In genomic region chr3L:5869614-5870204, dm6 we compare ENCODE assay signal across 1 fruit fly cellular context.
A peak's percentile ranks its signal among the peaks of the same experiment; 100 is the strongest.
TF ChIP-seq lines count a peak whose summit lies in the region.

No protein-coding gene starts in this region.

TF ChIP-seq in whole organism, embryonic, 481 proteins besides CTCF, POLR2A, EP300 and RAD21 (continued from another document and continues in another):
- TF ChIP-seq CG11456 (GFP tag; IDR thresholded peaks at IDR 0.05; lab: Robert Waterston, UW) (peak; percentile 97), ato (GFP tag; IDR thresholded peaks at IDR 0.05; lab: Robert Waterston, UW; ENCODE audit: partially characterized antibody) (0 out of 2 replicates have a peak, but pooled peaks have one; percentile 43), CG34422 (GFP tag; IDR thresholded peaks at IDR 0.05; lab: Robert Waterston, UW) (peak; percentile 54; the same call in 1 of the 3 replicates), Tbp (GFP tag; optimal IDR thresholded peaks at IDR 0.05; lab: Kevin White, UChicago) (no peak), CG9609 (GFP tag; optimal IDR thresholded peaks at IDR 0.05; lab: Kevin White, UChicago) (peak; percentile 26), CG17568 (GFP tag; optimal IDR thresholded peaks at IDR 0.05; lab: Kevin White, UChicago) (no peak), CG30403 (GFP tag; optimal IDR thresholded peaks at IDR 0.05; lab: Kevin White, UChicago) (peak; percentile 56), CG8359 (GFP tag; optimal IDR thresholded peaks at IDR 0.05; lab: Kevin White, UChicago; ENCODE audit: borderline replicate concordance) (no peak), prd (optimal IDR thresholded peaks at IDR 0.05; lab: Kevin White, UChicago) (no peak), prd (GFP tag; IDR thresholded peaks at IDR 0.05; lab: Robert Waterston, UW) (peak; percentile 81), ham (GFP tag; IDR thresholded peaks at IDR 0.05; lab: Robert Waterston, UW) (no peak), phol (tag; optimal IDR thresholded peaks at IDR 0.05; lab: Kevin White, UChicago) (peak; percentile 68), CG11085 (GFP tag; IDR thresholded peaks at IDR 0.05; lab: Robert Waterston, UW) (peak; percentile 81), CG9817 (tag; optimal IDR thresholded peaks at IDR 0.05; lab: Kevin White, UChicago) (peak; percentile 61), CG4707 (GFP tag; optimal IDR thresholded peaks at IDR 0.05; lab: Kevin White, UChicago) (no peak), z (GFP tag; IDR thresholded peaks at IDR 0.05; lab: Robert Waterston, UW) (no peak), jumu (GFP tag; optimal IDR thresholded peaks at IDR 0.05; lab: Kevin White, UChicago) (no peak), CG12299 (tag; optimal IDR thresholded peaks at IDR 0.05; lab: Kevin White, UChicago) (no peak), CG3163 (GFP tag; optimal IDR thresholded peaks at IDR 0.05; lab: Kevin White, UChicago) (peak; percentile 37), pan (optimal IDR thresholded peaks at IDR 0.05; lab: Kevin White, UChicago) (no peak), pan (GFP tag; optimal IDR thresholded peaks at IDR 0.05 in 1 of 2, IDR thresholded peaks at IDR 0.05 in 1 of 2) (peak in 1 of 2 experiments; percentile 75), psq (GFP tag; optimal IDR thresholded peaks at IDR 0.05; lab: Kevin White, UChicago) (no peak), BtbVII (GFP tag; optimal IDR thresholded peaks at IDR 0.05; lab: Kevin White, UChicago) (peak; percentile 35), CkIIα-i1 (GFP tag; IDR thresholded peaks at IDR 0.05; lab: Robert Waterston, UW) (no peak), Scr (GFP tag; IDR thresholded peaks at IDR 0.05; lab: Robert Waterston, UW; ENCODE audit: partially characterized antibody) (peak; percentile 23; the same call in 1 of the 2 replicates), C15 (GFP tag; IDR thresholded peaks at IDR 0.05; lab: Robert Waterston, UW) (no peak), ftz-f1 (GFP tag; optimal IDR thresholded peaks at IDR 0.05; lab: Kevin White, UChicago) (peak; percentile 49), crp (GFP tag; optimal IDR thresholded peaks at IDR 0.05; lab: Kevin White, UChicago) (no peak), Side (GFP tag; optimal IDR thresholded peaks at IDR 0.05; lab: Kevin White, UChicago) (no peak), Lim3 (GFP tag; IDR thresholded peaks at IDR 0.05; lab: Robert Waterston, UW) (no peak), CG4730 (GFP tag; IDR thresholded peaks at IDR 0.05; lab: Robert Waterston, UW) (peak; percentile 71), vnd (GFP tag; IDR thresholded peaks at IDR 0.05; lab: Robert Waterston, UW; ENCODE audit: partially characterized antibody) (no peak), Rfx (GFP tag; IDR thresholded peaks at IDR 0.05; lab: Robert Waterston, UW) (peak; percentile 94), CG7963 (GFP tag; IDR thresholded peaks at IDR 0.05; lab: Robert Waterston, UW; ENCODE audit: partially characterized antibody) (no peak), sima (GFP tag; optimal IDR thresholded peaks at IDR 0.05; lab: Kevin White, UChicago) (peak; percentile 28), mirr (GFP tag; optimal IDR thresholded peaks at IDR 0.05; lab: Kevin White, UChicago) (peak; percentile 61), so (GFP tag; IDR thresholded peaks at IDR 0.05; lab: Robert Waterston, UW) (peak; percentile 51; the same call in 1 of the 3 replicates), ase (GFP tag; IDR thresholded peaks at IDR 0.05; lab: Robert Waterston, UW) (peak; percentile 80), lola (GFP tag; optimal IDR thresholded peaks at IDR 0.05; lab: Kevin White, UChicago) (no peak), CG12071 (GFP tag; optimal IDR thresholded peaks at IDR 0.05; lab: Kevin White, UChicago) (peak; percentile 33), CG10274 (GFP tag; optimal IDR thresholded peaks at IDR 0.05; lab: Kevin White, UChicago) (no peak), CG7786 (GFP tag; optimal IDR thresholded peaks at IDR 0.05; lab: Kevin White, UChicago) (no peak), exex (tag; optimal IDR thresholded peaks at IDR 0.05; lab: Kevin White, UChicago) (no peak), Oli (tag; optimal IDR thresholded peaks at IDR 0.05; lab: Kevin White, UChicago) (peak; percentile 20), CG2678 (tag; optimal IDR thresholded peaks at IDR 0.05; lab: Kevin White, UChicago) (no peak), fd102C (GFP tag; optimal IDR thresholded peaks at IDR 0.05; lab: Kevin White, UChicago) (peak; percentile 23), tna (GFP tag; IDR thresholded peaks at IDR 0.05; lab: Robert Waterston, UW; ENCODE audit: partially characterized antibody) (peak; percentile 61; the same call in 1 of the 2 replicates), CG1832 (GFP tag; optimal IDR thresholded peaks at IDR 0.05; lab: Kevin White, UChicago) (no peak), jing (GFP tag; optimal IDR thresholded peaks at IDR 0.05; lab: Kevin White, UChicago) (peak; percentile 7), E2f2 (GFP tag; IDR thresholded peaks at IDR 0.05; lab: Robert Waterston, UW) (peak; percentile 48), Gug (GFP tag; IDR thresholded peaks at IDR 0.05; lab: Robert Waterston, UW) (peak; percentile 76), trh (GFP tag; optimal IDR thresholded peaks at IDR 0.05; lab: Kevin White, UChicago) (no peak), CoRest (tag; optimal IDR thresholded peaks at IDR 0.05; lab: Kevin White, UChicago) (peak; percentile 68), Atf-2 (GFP tag; optimal IDR thresholded peaks at IDR 0.05; lab: Kevin White, UChicago) (no peak), crc (GFP tag; optimal IDR thresholded peaks at IDR 0.05; lab: Kevin White, UChicago) (no peak), CG10959 (GFP tag; IDR thresholded peaks at IDR 0.05; lab: Robert Waterston, UW) (peak; percentile 61; the same call in 1 of the 2 replicates), Hsf (GFP tag; optimal IDR thresholded peaks at IDR 0.05; lab: Kevin White, UChicago) (peak; percentile 65), CG14050 (GFP tag; IDR thresholded peaks at IDR 0.05; lab: Robert Waterston, UW) (peak; percentile 51), Taf1 (GFP tag; IDR thresholded peaks at IDR 0.05; lab: Robert Waterston, UW) (no peak), pho (GFP tag; optimal IDR thresholded peaks at IDR 0.05; lab: Kevin White, UChicago) (peak; percentile 44), HLHmδ (GFP tag; optimal IDR thresholded peaks at IDR 0.05; lab: Kevin White, UChicago) (peak; percentile 27), PHDP (tag; optimal IDR thresholded peaks at IDR 0.05; lab: Kevin White, UChicago) (no peak), Neu2 (GFP tag; optimal IDR thresholded peaks at IDR 0.05; lab: Kevin White, UChicago; ENCODE audit: borderline replicate concordance) (no peak), corto (GFP tag; optimal IDR thresholded peaks at IDR 0.05; lab: Kevin White, UChicago) (no peak), twi (tag; optimal IDR thresholded peaks at IDR 0.05; lab: Kevin White, UChicago) (peak; percentile 19), eve (GFP tag; optimal IDR thresholded peaks at IDR 0.05; lab: Kevin White, UChicago) (no peak), slp2 (GFP tag; optimal IDR thresholded peaks at IDR 0.05; lab: Kevin White, UChicago) (peak; percentile 51), CG6854 (GFP tag; optimal IDR thresholded peaks at IDR 0.05; lab: Kevin White, UChicago) (no peak), CG1603 (tag; optimal IDR thresholded peaks at IDR 0.05; lab: Kevin White, UChicago) (peak; percentile 63), kay (GFP tag; optimal IDR thresholded peaks at IDR 0.05; lab: Kevin White, UChicago) (peak; percentile 51), run (tag; optimal IDR thresholded peaks at IDR 0.05; lab: Kevin White, UChicago) (no peak), CG3838 (GFP tag; optimal IDR thresholded peaks at IDR 0.05; lab: Kevin White, UChicago) (no peak), ems (GFP tag; optimal IDR thresholded peaks at IDR 0.05; lab: Kevin White, UChicago) (peak; percentile 59), vfl (GFP tag; optimal IDR thresholded peaks at IDR 0.05; lab: Kevin White, UChicago) (no peak), CG17802 (tag; optimal IDR thresholded peaks at IDR 0.05; lab: Kevin White, UChicago) (peak; percentile 43), CG1233 (GFP tag; optimal IDR thresholded peaks at IDR 0.05; lab: Kevin White, UChicago) (peak; percentile 24), Vsx1 (GFP tag; optimal IDR thresholded peaks at IDR 0.05; lab: Kevin White, UChicago) (no peak), CG1529 (GFP tag; optimal IDR thresholded peaks at IDR 0.05; lab: Kevin White, UChicago) (no peak), pfk (GFP tag; optimal IDR thresholded peaks at IDR 0.05; lab: Kevin White, UChicago) (peak; percentile 23), Bdp1 (GFP tag; optimal IDR thresholded peaks at IDR 0.05; lab: Kevin White, UChicago) (peak; percentile 95), wor (GFP tag; IDR thresholded peaks at IDR 0.05; lab: Robert Waterston, UW) (no peak), CG6254 (GFP tag; optimal IDR thresholded peaks at IDR 0.05; lab: Kevin White, UChicago) (no peak), CG11560 (tag; IDR thresholded peaks at IDR 0.05; lab: Robert Waterston, UW) (peak; percentile 69; the same call in 2 of the 3 replicates), Max (GFP tag; optimal IDR thresholded peaks at IDR 0.05; lab: Kevin White, UChicago) (peak; percentile 50), Ada2b (GFP tag; IDR thresholded peaks at IDR 0.05; lab: Robert Waterston, UW) (no peak), Sox102F (GFP tag; optimal IDR thresholded peaks at IDR 0.05; lab: Kevin White, UChicago) (peak; percentile 61), CG15696 (tag; optimal IDR thresholded peaks at IDR 0.05; lab: Kevin White, UChicago) (peak; percentile 91), sim (GFP tag; IDR thresholded peaks at IDR 0.05; lab: Robert Waterston, UW) (no peak), CG7556 (GFP tag; optimal IDR thresholded peaks at IDR 0.05; lab: Kevin White, UChicago) (no peak), abd-A (tag; optimal IDR thresholded peaks at IDR 0.05; lab: Kevin White, UChicago) (no peak), ERR (GFP tag; optimal IDR thresholded peaks at IDR 0.05; lab: Kevin White, UChicago) (no peak), fu2 (GFP tag; optimal IDR thresholded peaks at IDR 0.05; lab: Kevin White, UChicago) (no peak), CG10543 (GFP tag; optimal IDR thresholded peaks at IDR 0.05; lab: Kevin White, UChicago) (no peak), Rx (GFP tag; IDR thresholded peaks at IDR 0.05; lab: Robert Waterston, UW) (peak; percentile 66), slou (GFP tag; optimal IDR thresholded peaks at IDR 0.05; lab: Kevin White, UChicago) (peak; percentile 48), CG1792 (GFP tag; optimal IDR thresholded peaks at IDR 0.05; lab: Kevin White, UChicago) (peak; percentile 67), Dip2 (GFP tag; IDR thresholded peaks at IDR 0.05; lab: Robert Waterston, UW) (peak; percentile 99), nerfin-1 (tag; optimal IDR thresholded peaks at IDR 0.05; lab: Kevin White, UChicago) (peak; percentile 33), CG34376 (GFP tag; optimal IDR thresholded peaks at IDR 0.05; lab: Kevin White, UChicago) (peak; percentile 2), CG9932 (GFP tag; IDR thresholded peaks at IDR 0.05; lab: Robert Waterston, UW) (peak; percentile 88), CG8478 (optimal IDR thresholded peaks at IDR 0.05; lab: Kevin White, UChicago) (peak; percentile 85), Deaf1 (tag; optimal IDR thresholded peaks at IDR 0.05; lab: Kevin White, UChicago) (peak; percentile 51), CG12744 (GFP tag; optimal IDR thresholded peaks at IDR 0.05; lab: Kevin White, UChicago) (peak; percentile 36), CG12391 (tag; optimal IDR thresholded peaks at IDR 0.05; lab: Kevin White, UChicago) (peak; percentile 46), dimm (GFP tag; IDR thresholded peaks at IDR 0.05; lab: Robert Waterston, UW) (no peak), tio (GFP tag; optimal IDR thresholded peaks at IDR 0.05; lab: Kevin White, UChicago) (peak; percentile 15), chn (GFP tag; optimal IDR thresholded peaks at IDR 0.05; lab: Kevin White, UChicago) (peak; percentile 44), zen2 (GFP tag; IDR thresholded peaks at IDR 0.05; lab: Robert Waterston, UW; ENCODE audit: partially characterized antibody) (no peak), unc-4 (GFP tag; IDR thresholded peaks at IDR 0.05; lab: Robert Waterston, UW; ENCODE audit: partially characterized antibody) (0 out of 2 replicates have a peak, but pooled peaks have one; percentile 16), oc (tag; optimal IDR thresholded peaks at IDR 0.05; lab: Kevin White, UChicago) (no peak), nerfin-2 (GFP tag; IDR thresholded peaks at IDR 0.05; lab: Robert Waterston, UW; ENCODE audit: partially characterized antibody) (no peak), CG15269 (tag; optimal IDR thresholded peaks at IDR 0.05; lab: Kevin White, UChicago) (peak; percentile 54), Poxn (GFP tag; IDR thresholded peaks at IDR 0.05; lab: Robert Waterston, UW) (no peak), ttk (GFP tag; IDR thresholded peaks at IDR 0.05; lab: Robert Waterston, UW) (peak; percentile 82), CG15601 (tag; optimal IDR thresholded peaks at IDR 0.05; lab: Kevin White, UChicago) (peak; percentile 62), nau (GFP tag; optimal IDR thresholded peaks at IDR 0.05; lab: Kevin White, UChicago) (no peak), CG12219 (GFP tag; optimal IDR thresholded peaks at IDR 0.05; lab: Kevin White, UChicago) (no peak), Hr39 (optimal IDR thresholded peaks at IDR 0.05; lab: Kevin White, UChicago) (no peak), CG7271 (tag; optimal IDR thresholded peaks at IDR 0.05; lab: Kevin White, UChicago) (no peak), disco-r (GFP tag; optimal IDR thresholded peaks at IDR 0.05; lab: Kevin White, UChicago) (no peak), ab (GFP tag; optimal IDR thresholded peaks at IDR 0.05; lab: Kevin White, UChicago) (no peak), CG10366 (GFP tag; IDR thresholded peaks at IDR 0.05; lab: Robert Waterston, UW) (peak; percentile 78), Ravus (GFP tag; IDR thresholded peaks at IDR 0.05; lab: Robert Waterston, UW) (no peak), scrt (GFP tag; optimal IDR thresholded peaks at IDR 0.05; lab: Kevin White, UChicago) (peak; percentile 34), sens (GFP tag; lab: Kevin White, UChicago) (peak; percentile 92), Oaz (GFP tag; IDR thresholded peaks at IDR 0.05; lab: Robert Waterston, UW) (0 out of 2 replicates have a peak, but pooled peaks have one; percentile 13), hkb (optimal IDR thresholded peaks at IDR 0.05; lab: Kevin White, UChicago) (no peak), hkb (GFP tag; IDR thresholded peaks at IDR 0.05; lab: Robert Waterston, UW) (peak; percentile 45; the same call in 1 of the 2 replicates), Usf (GFP tag; optimal IDR thresholded peaks at IDR 0.05; lab: Kevin White, UChicago) (no peak), Fer3 (tag; optimal IDR thresholded peaks at IDR 0.05; lab: Kevin White, UChicago) (peak; percentile 80), dati (GFP tag; IDR thresholded peaks at IDR 0.05; lab: Robert Waterston, UW) (0 out of 2 replicates have a peak, but pooled peaks have one; percentile 38), Atf3 (GFP tag; optimal IDR thresholded peaks at IDR 0.05; lab: Kevin White, UChicago) (peak; percentile 15), CG7839 (tag; optimal IDR thresholded peaks at IDR 0.05; lab: Kevin White, UChicago) (peak; percentile 74)
